Fruit fly (Drosophila melanogaster): ENCODE data around the gene ru.

The ru gene

dm6 chr3L:1349942-1350923 is 20.2 kb upstream of the ru start (continued):
- TF ChIP-seq Trl (optimal IDR thresholded peaks at IDR 0.05) (no peak), Trl (GFP tag; optimal IDR thresholded peaks at IDR 0.05) (peak; percentile 6), tll (GFP tag; optimal IDR thresholded peaks at IDR 0.05) (no peak), crp (GFP tag; optimal IDR thresholded peaks at IDR 0.05) (no peak), hkb (optimal IDR thresholded peaks at IDR 0.05) (no peak), hkb (GFP tag; IDR thresholded peaks at IDR 0.05) (no peak), CTCF (GFP tag; optimal IDR thresholded peaks at IDR 0.05) (no peak), Rfx (GFP tag; IDR thresholded peaks at IDR 0.05) (0 out of 2 replicates have a peak, but pooled peaks have one; percentile 48), sc (optimal IDR thresholded peaks at IDR 0.05) (no peak), sc (GFP tag; optimal IDR thresholded peaks at IDR 0.05) (no peak), CG9215 (GFP tag; IDR thresholded peaks at IDR 0.05) (peak; percentile 7; the same call in 1 of the 2 replicates), Bteb2 (GFP tag; optimal IDR thresholded peaks at IDR 0.05) (peak; percentile 7), CG11093 (GFP tag; IDR thresholded peaks at IDR 0.05) (no peak), zfh1 (GFP tag; IDR thresholded peaks at IDR 0.05) (no peak), insv (GFP tag; optimal IDR thresholded peaks at IDR 0.05) (peak in 1 of 2 experiments; percentile 94), slp2 (GFP tag; optimal IDR thresholded peaks at IDR 0.05) (peak; percentile 7), CG6689 (GFP tag; IDR thresholded peaks at IDR 0.05) (peak; percentile 29; the same call in 1 of the 2 replicates), Vsx1 (GFP tag; optimal IDR thresholded peaks at IDR 0.05) (no peak), CG13123 (GFP tag; optimal IDR thresholded peaks at IDR 0.05) (peak; percentile 1), ac (GFP tag; optimal IDR thresholded peaks at IDR 0.05) (no peak), amos (GFP tag; IDR thresholded peaks at IDR 0.05; ENCODE audit: partially characterized antibody) (peak; percentile 99), CG6654 (GFP tag; optimal IDR thresholded peaks at IDR 0.05) (no peak), nom (GFP tag; optimal IDR thresholded peaks at IDR 0.05) (no peak), Oaz (GFP tag; IDR thresholded peaks at IDR 0.05) (no peak), Nf-YA (GFP tag; IDR thresholded peaks at IDR 0.05) (no peak), Stat92E (GFP tag; optimal IDR thresholded peaks at IDR 0.05) (no peak), CG14667 (GFP tag; IDR thresholded peaks at IDR 0.05) (no peak), Six4 (GFP tag; optimal IDR thresholded peaks at IDR 0.05) (no peak), CG4820 (GFP tag; optimal IDR thresholded peaks at IDR 0.05) (peak; percentile 11), abd-A (tag; optimal IDR thresholded peaks at IDR 0.05) (no peak), CG7987 (GFP tag; optimal IDR thresholded peaks at IDR 0.05) (no peak), Deaf1 (tag; optimal IDR thresholded peaks at IDR 0.05) (no peak), CG12299 (tag; optimal IDR thresholded peaks at IDR 0.05) (no peak), CG17359 (tag; optimal IDR thresholded peaks at IDR 0.05) (peak; percentile 19), luna (GFP tag; optimal IDR thresholded peaks at IDR 0.05) (no peak), ken (GFP tag; IDR thresholded peaks at IDR 0.05) (no peak), Sox100B (GFP tag; optimal IDR thresholded peaks at IDR 0.05) (no peak), CG4424 (GFP tag; optimal IDR thresholded peaks at IDR 0.05) (peak; percentile 59), Oli (tag; optimal IDR thresholded peaks at IDR 0.05) (peak; percentile 0), CG9797 (GFP tag; optimal IDR thresholded peaks at IDR 0.05) (peak; percentile 49), chif (GFP tag; optimal IDR thresholded peaks at IDR 0.05) (no peak), Ptx1 (GFP tag; IDR thresholded peaks at IDR 0.05) (peak; percentile 37), CG34224 (GFP tag; IDR thresholded peaks at IDR 0.05; ENCODE audit: partially characterized antibody) (peak; percentile 99), stwl (tag; optimal IDR thresholded peaks at IDR 0.05) (peak; percentile 77), hb (GFP tag; IDR thresholded peaks at IDR 0.05; ENCODE audit: partially characterized antibody) (peak; percentile 98), CG3407 (GFP tag; optimal IDR thresholded peaks at IDR 0.05) (no peak), mirr (GFP tag; optimal IDR thresholded peaks at IDR 0.05) (no peak), eve (GFP tag; optimal IDR thresholded peaks at IDR 0.05) (no peak), lola (GFP tag; optimal IDR thresholded peaks at IDR 0.05) (peak in 2 of 3 experiments; percentile 2 to 4)

All from whole organism, embryonic.